Worm (Caenorhabditis elegans): ENCODE results near the gene F23F1.10.

F23F1.10 gene

ce11 chrII:55204-55603 lies 13.4 kb upstream of the F23F1.10 start, which contains the start of gene tre-5:
Gene tre-5, minus strand, starts transcription at chrII:55304.
- TF ChIP-seq ztf-4 (tag; optimal IDR thresholded peaks at IDR 0.05) (no peak), nhr-28 (tag; optimal IDR thresholded peaks at IDR 0.05) (no peak), sea-2 (GFP tag; optimal IDR thresholded peaks at IDR 0.05) (no peak)

ce11 chrII:51352-51751 lies 9.6 kb upstream of the F23F1.10 start, which contains the start of gene sptl-1:
Gene sptl-1, plus strand, starts transcription at chrII:51652.
- TF ChIP-seq unc-62 (GFP tag; optimal IDR thresholded peaks at IDR 0.05) (no peak), fkh-10 (GFP tag; optimal IDR thresholded peaks at IDR 0.05) (no peak), ztf-11 (tag; optimal IDR thresholded peaks at IDR 0.05) (no peak), hmg-11 (tag; optimal IDR thresholded peaks at IDR 0.05) (no peak), ceh-9 (tag; optimal IDR thresholded peaks at IDR 0.05) (no peak), pha-4 (tag; optimal IDR thresholded peaks at IDR 0.05) (no peak), tbx-2 (tag; optimal IDR thresholded peaks at IDR 0.05) (no peak), ceh-16 (tag; optimal IDR thresholded peaks at IDR 0.05) (no peak), jun-1 (tag; optimal IDR thresholded peaks at IDR 0.05) (no peak), ceh-28 (tag; optimal IDR thresholded peaks at IDR 0.05) (no peak), ceh-82 (tag; optimal IDR thresholded peaks at IDR 0.05) (no peak), nhr-23 (tag; optimal IDR thresholded peaks at IDR 0.05) (no peak), daf-12 (tag; optimal IDR thresholded peaks at IDR 0.05) (no peak), sea-2 (GFP tag; optimal IDR thresholded peaks at IDR 0.05) (no peak)

ce11 chrII:50862-51261 lies 9.1 kb upstream of the F23F1.10 start:
- peak; percentile 44 for TF ChIP-seq elt-2 (tag; optimal IDR thresholded peaks at IDR 0.05)
- TF ChIP-seq lin-39 (tag; optimal IDR thresholded peaks at IDR 0.05), result no peak
- TF ChIP-seq ceh-28 (tag; optimal IDR thresholded peaks at IDR 0.05), result peak; percentile 19
- no peak for TF ChIP-seq nfya-1 (tag; optimal IDR thresholded peaks at IDR 0.05; ENCODE audit: insufficient read depth)
- no peak for TF ChIP-seq eor-1 (tag; optimal IDR thresholded peaks at IDR 0.05)
- TF ChIP-seq unc-39 (tag; optimal IDR thresholded peaks at IDR 0.05), result no peak
- no peak for TF ChIP-seq nhr-23 (tag; optimal IDR thresholded peaks at IDR 0.05)
- no peak for TF ChIP-seq ama-1 (optimal IDR thresholded peaks at IDR 0.05)
- no peak for TF ChIP-seq zag-1 (tag; optimal IDR thresholded peaks at IDR 0.05)
- no peak for TF ChIP-seq mml-1 (tag; optimal IDR thresholded peaks at IDR 0.05)
- TF ChIP-seq sea-2 (GFP tag; optimal IDR thresholded peaks at IDR 0.05), result no peak
- TF ChIP-seq pqm-1 (tag; optimal IDR thresholded peaks at IDR 0.05), result peak; percentile 61
- TF ChIP-seq ZK546.5 (tag; optimal IDR thresholded peaks at IDR 0.05), result no peak
- no peak for TF ChIP-seq elt-1 (tag; optimal IDR thresholded peaks at IDR 0.05)
- no peak for TF ChIP-seq tbx-2 (tag; optimal IDR thresholded peaks at IDR 0.05)

- TF ChIP-seq nhr-43 (tag; optimal IDR thresholded peaks at IDR 0.05; ENCODE audit: poor library complexity, severe bottlenecking), result no peak
- TF ChIP-seq mml-1 (tag; optimal IDR thresholded peaks at IDR 0.05), result no peak
- TF ChIP-seq nhr-11 (tag; optimal IDR thresholded peaks at IDR 0.05), result no peak
- no peak for TF ChIP-seq skn-1 (tag; optimal IDR thresholded peaks at IDR 0.05)
- TF ChIP-seq ceh-9 (tag; optimal IDR thresholded peaks at IDR 0.05), result no peak
- no peak for TF ChIP-seq nhr-77 (tag; optimal IDR thresholded peaks at IDR 0.05)
- no peak for TF ChIP-seq daf-12 (tag; optimal IDR thresholded peaks at IDR 0.05)
These were observed 5.5 kb upstream of the F23F1.10 start, which contains the start of gene C23H3.5 for ce11 chrII:47280-47679. Gene C23H3.5, plus strand, starts transcription at chrII:47580.

- TF ChIP-seq nhr-11 (tag; optimal IDR thresholded peaks at IDR 0.05) (no peak), jun-1 (tag; optimal IDR thresholded peaks at IDR 0.05) (no peak), mml-1 (tag; optimal IDR thresholded peaks at IDR 0.05) (no peak), R02D3.7 (tag; optimal IDR thresholded peaks at IDR 0.05) (no peak), fkh-2 (tag; optimal IDR thresholded peaks at IDR 0.05) (no peak), ztf-11 (tag; optimal IDR thresholded peaks at IDR 0.05) (no peak), ceh-28 (tag; optimal IDR thresholded peaks at IDR 0.05) (no peak), ZK546.5 (tag; optimal IDR thresholded peaks at IDR 0.05) (no peak), elt-3 (tag; optimal IDR thresholded peaks at IDR 0.05) (no peak), nhr-25 (tag; optimal IDR thresholded peaks at IDR 0.05) (no peak), egl-27 (tag; optimal IDR thresholded peaks at IDR 0.05) (no peak), ceh-9 (tag; optimal IDR thresholded peaks at IDR 0.05) (no peak), nhr-43 (tag; optimal IDR thresholded peaks at IDR 0.05; ENCODE audit: poor library complexity, severe bottlenecking) (no peak), fos-1 (tag; optimal IDR thresholded peaks at IDR 0.05) (no peak), snpc-4 (tag; optimal IDR thresholded peaks at IDR 0.05) (no peak)
These were observed 4.3 kb upstream of the F23F1.10 start, which contains the start of gene rpt-4 for ce11 chrII:46116-46515. Gene rpt-4, minus strand, starts transcription at chrII:46216.

Measured in whole organism, L3 larva.